Fruit fly (Drosophila melanogaster) whole organism, embryonic: Measurements from ENCODE around the gene HemK1.

ENCODE experiments used
- Aef1 ChIP-seq: fragments of 200-800 bp; sonication (Bioruptor generic); IDR thresholded peaks from 3 replicates; pipeline ENCODE4 v1.3.6; 2022; ENCODE audit warnings: missing biosample characterization, missing genetic modification characterization
- Bteb2 ChIP-seq: fragments of 200-800 bp; sonication (Bioruptor generic); optimal IDR thresholded peaks from 2 replicates; lab custom pipeline; 2016; ENCODE audit warnings: missing biosample characterization, missing genetic modification characterization
- CG10979 ChIP-seq: fragments of 200-800 bp; sonication (Bioruptor generic); optimal IDR thresholded peaks from 2 replicates; lab custom pipeline; 2018; ENCODE audit warnings: missing biosample characterization, mild to moderate bottlenecking, missing genetic modification characterization, moderate library complexity
- CG12659 ChIP-seq: fragments of 200-800 bp; sonication (Bioruptor generic); optimal IDR thresholded peaks from 3 replicates; lab custom pipeline; 2017; ENCODE audit warnings: mild to moderate bottlenecking, missing biosample characterization, missing genetic modification reagents, missing genetic modification characterization
- CG13624 ChIP-seq: fragments of 200-800 bp; sonication (Bioruptor generic); optimal IDR thresholded peaks from 2 replicates; lab custom pipeline; 2016; ENCODE audit warnings: missing biosample characterization, missing genetic modification characterization
- CG13775 ChIP-seq: fragments of 200-800 bp; sonication (Bioruptor generic); optimal IDR thresholded peaks from 3 replicates; lab custom pipeline; 2017; ENCODE audit warnings: missing biosample characterization, mild to moderate bottlenecking, missing genetic modification characterization
- CG15269 ChIP-seq: fragments of 200-800 bp; sonication (Bioruptor generic); optimal IDR thresholded peaks from 2 replicates; lab custom pipeline; 2018; ENCODE audit warnings: missing biosample characterization, mild to moderate bottlenecking, missing genetic modification characterization, moderate library complexity
- CG16813 ChIP-seq: fragments of 200-800 bp; sonication (Bioruptor generic); IDR thresholded peaks from 3 replicates; pipeline ENCODE4 v1.3.6; 2022; ENCODE audit warnings: missing biosample characterization, missing genetic modification characterization; ENCODE audit not compliant: partially characterized antibody
- CG17328 ChIP-seq: fragments of 200-800 bp; sonication (Bioruptor generic); IDR thresholded peaks from 2 replicates; pipeline ENCODE4 v1.3.6; 2022; ENCODE audit warnings: missing biosample characterization, missing genetic modification characterization
- CG2120 ChIP-seq: fragments of 200-800 bp; sonication (Bioruptor generic); optimal IDR thresholded peaks from 3 replicates; lab custom pipeline; 2016; ENCODE audit warnings: missing biosample characterization, missing genetic modification characterization
- CG30020 ChIP-seq: fragments of 200-800 bp; optimal IDR thresholded peaks from 2 replicates; lab custom pipeline; 2019; ENCODE audit warnings: missing biosample characterization, mild to moderate bottlenecking, missing genetic modification characterization, moderate library complexity
- CG31224 ChIP-seq: fragments of 200-800 bp; sonication (Bioruptor generic); IDR thresholded peaks from 2 replicates; pipeline ENCODE4 v1.3.6; 2022; ENCODE audit warnings: missing biosample characterization, missing genetic modification characterization
- CG32772 ChIP-seq: fragments of 200-800 bp; sonication (Bioruptor generic); IDR thresholded peaks from 2 replicates; pipeline ENCODE4 v1.3.6; 2022; ENCODE audit warnings: missing biosample characterization, missing genetic modification characterization
- CG3281 ChIP-seq: fragments of 200-800 bp; sonication (Bioruptor generic); optimal IDR thresholded peaks from 3 replicates; lab custom pipeline; 2017; ENCODE audit warnings: missing biosample characterization, mild to moderate bottlenecking, missing genetic modification characterization
- CG3847 ChIP-seq: fragments of 200-800 bp; sonication (Bioruptor generic); IDR thresholded peaks from 2 replicates; pipeline ENCODE4 v1.3.6; 2022; ENCODE audit warnings: missing biosample characterization, missing genetic modification characterization
- CG43689 ChIP-seq: fragments of 200-800 bp; sonication (Bioruptor generic); IDR thresholded peaks from 2 replicates; pipeline ENCODE4 v1.3.6; 2022; ENCODE audit warnings: missing biosample characterization, missing genetic modification characterization
- CG6254 ChIP-seq: fragments of 200-800 bp; sonication (Bioruptor generic); optimal IDR thresholded peaks from 3 replicates; lab custom pipeline; 2017; ENCODE audit warnings: mild to moderate bottlenecking, missing biosample characterization, missing genetic modification reagents, missing genetic modification characterization
- CG9797 ChIP-seq: fragments of 200-800 bp; sonication (Bioruptor generic); optimal IDR thresholded peaks from 3 replicates; lab custom pipeline; 2018; ENCODE audit warnings: missing biosample characterization, mild to moderate bottlenecking, missing genetic modification characterization
- CG9817 ChIP-seq: fragments of 200-800 bp; sonication (Bioruptor generic); optimal IDR thresholded peaks from 2 replicates; lab custom pipeline; 2018; ENCODE audit warnings: missing biosample characterization, mild to moderate bottlenecking, missing genetic modification characterization, moderate library complexity
- CHES-1-like ChIP-seq: fragments of 200-800 bp; sonication (Bioruptor generic); optimal IDR thresholded peaks from 2 replicates; lab custom pipeline; 2016; ENCODE audit warnings: missing biosample characterization, missing genetic modification characterization
- CoRest ChIP-seq: fragments of 200-800 bp; sonication (Bioruptor generic); optimal IDR thresholded peaks from 3 replicates; lab custom pipeline; 2018; ENCODE audit warnings: missing biosample characterization, mild to moderate bottlenecking, missing genetic modification characterization, moderate library complexity
- Dbx ChIP-seq: fragments of 200-800 bp; sonication (Bioruptor generic); IDR thresholded peaks from 3 replicates; pipeline ENCODE4 v1.3.6; 2022; ENCODE audit warnings: missing biosample characterization, missing genetic modification characterization
- Dp ChIP-seq: fragments of 200-800 bp; sonication (Bioruptor generic); optimal IDR thresholded peaks from 2 replicates; lab custom pipeline; 2018; ENCODE audit warnings: missing biosample characterization, mild to moderate bottlenecking, missing genetic modification characterization, moderate library complexity
- Eip74EF ChIP-seq, 2 experiments: fragments of 200-800 bp in 1 of 2; fragments of >200 bp in 1 of 2; sonication (Bioruptor generic) in 1 of 2; optimal IDR thresholded peaks; 2 replicates each; lab custom pipeline; 2017 to 2019; ENCODE audit warnings: missing biosample characterization in 2 of 2, missing genetic modification characterization in 2 of 2, mild to moderate bottlenecking in 1 of 2, moderate library complexity in 1 of 2
- HLH4C ChIP-seq: fragments of 200-800 bp; sonication (Bioruptor generic); IDR thresholded peaks from 3 replicates; pipeline ENCODE4 v1.3.6; 2022; ENCODE audit warnings: missing biosample characterization, missing genetic modification characterization; ENCODE audit not compliant: partially characterized antibody
- Hr78 ChIP-seq, 2 experiments: fragments of 200-800 bp in 1 of 2; fragments of >200 bp in 1 of 2; sonication (Bioruptor generic) in 1 of 2; optimal IDR thresholded peaks; 2 replicates each; lab custom pipeline; 2017 to 2019; ENCODE audit warnings: missing biosample characterization in 2 of 2, missing genetic modification characterization in 2 of 2, mild to moderate bottlenecking in 1 of 2, moderate library complexity in 1 of 2
- Kr ChIP-seq: fragments of 200-800 bp; sonication (Bioruptor generic); optimal IDR thresholded peaks from 2 replicates; lab custom pipeline; 2017; ENCODE audit warnings: missing biosample characterization, mild to moderate bottlenecking, missing genetic modification characterization
- MESR4 ChIP-seq: fragments of 200-800 bp; sonication (Bioruptor generic); optimal IDR thresholded peaks from 2 replicates; lab custom pipeline; 2018; ENCODE audit warnings: missing biosample characterization, mild to moderate bottlenecking, missing genetic modification characterization, moderate library complexity
- Mad ChIP-seq: fragments of 200-800 bp; sonication (Bioruptor generic); optimal IDR thresholded peaks from 2 replicates; lab custom pipeline; 2016; ENCODE audit warnings: missing biosample characterization, missing genetic modification characterization
- Myb ChIP-seq: fragments of 200-800 bp; sonication (Bioruptor generic); optimal IDR thresholded peaks from 2 replicates; lab custom pipeline; 2016; ENCODE audit warnings: missing biosample characterization, missing genetic modification characterization
- NC2α ChIP-seq: fragments of 200-800 bp; sonication (Bioruptor generic); optimal IDR thresholded peaks from 2 replicates; lab custom pipeline; 2016; ENCODE audit warnings: missing biosample characterization, missing genetic modification characterization
- Nf-YC ChIP-seq: fragments of 200-800 bp; optimal IDR thresholded peaks from 3 replicates; lab custom pipeline; 2019; ENCODE audit warnings: missing biosample characterization, mild to moderate bottlenecking, missing genetic modification characterization, moderate library complexity
- Pdp1 ChIP-seq, 2 experiments: fragments of 200-800 bp; sonication (Bioruptor generic); optimal IDR thresholded peaks; 3 replicates each; lab custom pipeline; 2016; ENCODE audit warnings: missing biosample characterization in 2 of 2, missing genetic modification characterization in 2 of 2, mild to moderate bottlenecking in 1 of 2, moderate library complexity in 1 of 2
- Ravus ChIP-seq: fragments of 200-800 bp; sonication (Bioruptor generic); IDR thresholded peaks from 2 replicates; pipeline ENCODE4 v1.3.6; 2022; ENCODE audit warnings: missing biosample characterization, missing genetic modification characterization
- Sox102F ChIP-seq: fragments of 200-800 bp; sonication (Bioruptor generic); optimal IDR thresholded peaks from 2 replicates; lab custom pipeline; 2018; ENCODE audit warnings: missing biosample characterization, mild to moderate bottlenecking, missing genetic modification characterization, moderate library complexity
- amos ChIP-seq: fragments of 200-800 bp; sonication (Bioruptor generic); IDR thresholded peaks from 2 replicates; pipeline ENCODE4 v1.3.6; 2022; ENCODE audit warnings: missing biosample characterization, missing genetic modification characterization; ENCODE audit not compliant: partially characterized antibody
- chinmo ChIP-seq: fragments of 200-800 bp; sonication (Bioruptor generic); IDR thresholded peaks from 4 replicates; pipeline ENCODE4 v1.3.6; 2022; ENCODE audit warnings: missing biosample characterization, missing genetic modification characterization; ENCODE audit not compliant: partially characterized antibody
- ewg ChIP-seq: fragments of 200-800 bp; sonication (Bioruptor generic); optimal IDR thresholded peaks from 3 replicates; lab custom pipeline; 2017; ENCODE audit warnings: mild to moderate bottlenecking, missing biosample characterization, missing genetic modification reagents, missing genetic modification characterization
- exex ChIP-seq: fragments of 200-800 bp; sonication (Bioruptor generic); optimal IDR thresholded peaks from 4 replicates; lab custom pipeline; 2018; ENCODE audit warnings: missing biosample characterization, mild to moderate bottlenecking, missing genetic modification characterization, moderate library complexity
- eyg ChIP-seq: fragments of 200-800 bp; sonication (Bioruptor generic); optimal IDR thresholded peaks from 3 replicates; lab custom pipeline; 2016; ENCODE audit warnings: missing biosample characterization, missing genetic modification characterization
- gsb ChIP-seq: fragments of 200-800 bp; sonication (Bioruptor generic); IDR thresholded peaks from 2 replicates; pipeline ENCODE4 v1.3.6; 2022; ENCODE audit warnings: missing biosample characterization, missing genetic modification characterization
- jigr1 ChIP-seq: fragments of 200-800 bp; sonication (Bioruptor generic); IDR thresholded peaks from 3 replicates; pipeline ENCODE4 v1.3.6; 2022; ENCODE audit warnings: missing biosample characterization, missing genetic modification characterization
- jumu ChIP-seq: fragments of 200-800 bp; sonication (Bioruptor generic); optimal IDR thresholded peaks from 3 replicates; lab custom pipeline; 2016; ENCODE audit warnings: missing biosample characterization, missing genetic modification characterization
- lab ChIP-seq: fragments of 200-800 bp; sonication (Bioruptor generic); optimal IDR thresholded peaks from 3 replicates; lab custom pipeline; 2017; ENCODE audit warnings: missing biosample characterization, missing genetic modification characterization, mild to moderate bottlenecking, moderate library complexity, missing genetic modification reagents
- mld ChIP-seq: fragments of 200-800 bp; sonication (Bioruptor generic); IDR thresholded peaks from 3 replicates; pipeline ENCODE4 v1.3.6; 2022; ENCODE audit warnings: missing biosample characterization, missing genetic modification characterization; ENCODE audit not compliant: partially characterized antibody
- nerfin-2 ChIP-seq: fragments of 200-800 bp; sonication (Bioruptor generic); IDR thresholded peaks from 2 replicates; pipeline ENCODE4 v1.3.6; 2022; ENCODE audit warnings: missing biosample characterization, missing genetic modification characterization; ENCODE audit not compliant: partially characterized antibody
- salm ChIP-seq: fragments of 200-800 bp; sonication (Bioruptor generic); optimal IDR thresholded peaks from 2 replicates; lab custom pipeline; 2018; ENCODE audit warnings: missing biosample characterization, mild to moderate bottlenecking, missing genetic modification characterization
- sob ChIP-seq: fragments of 200-800 bp; sonication (Bioruptor generic); IDR thresholded peaks from 2 replicates; pipeline ENCODE4 v1.3.6; 2022; ENCODE audit warnings: missing biosample characterization, missing genetic modification characterization
- stwl ChIP-seq: fragments of 200-800 bp; sonication (Bioruptor generic); optimal IDR thresholded peaks from 3 replicates; lab custom pipeline; 2018; ENCODE audit warnings: missing biosample characterization, mild to moderate bottlenecking, missing genetic modification characterization, moderate library complexity

Gene HemK1

dm6 chr2L:6467509-6467908, at the start of gene HemK1 (continued):
- TF ChIP-seq Aef1 (no peak), CG9817 (tag; lab: Kevin White, UChicago) (no peak), Sox102F (no peak), exex (tag; lab: Kevin White, UChicago) (peak; percentile 17), Myb (GFP tag; lab: Kevin White, UChicago) (peak; percentile 88), CoRest (tag; lab: Kevin White, UChicago) (peak; percentile 54), CG30020 (tag; lab: Kevin White, UChicago) (no peak), Hr78 (GFP tag; optimal IDR thresholded peaks at IDR 0.05; lab: Kevin White, UChicago) (no peak), Ravus (no peak), ewg (GFP tag; lab: Kevin White, UChicago) (no peak), Kr (no peak), nerfin-2 (peak; percentile 47; the same call in 1 of the 2 replicates), Bteb2 (GFP tag; lab: Kevin White, UChicago) (no peak), CG6254 (GFP tag; lab: Kevin White, UChicago) (no peak), eyg (GFP tag; lab: Kevin White, UChicago) (no peak), CG10979 (tag; lab: Kevin White, UChicago) (peak; percentile 16), amos (GFP tag; lab: Robert Waterston, UW) (peak; percentile 58; the same call in 1 of the 2 replicates), gsb (GFP tag; lab: Robert Waterston, UW) (no peak), CG3847 (GFP tag; lab: Robert Waterston, UW) (peak; percentile 57), CG3281 (GFP tag; lab: Kevin White, UChicago) (no peak), Nf-YC (tag; lab: Kevin White, UChicago) (peak; percentile 17), CG17328 (GFP tag; lab: Robert Waterston, UW) (no peak), mld (GFP tag; lab: Robert Waterston, UW) (no peak), jigr1 (GFP tag; lab: Robert Waterston, UW) (no peak), CG12659 (GFP tag; lab: Kevin White, UChicago) (peak; percentile 72), Mad (GFP tag; lab: Kevin White, UChicago) (no peak), CG13624 (GFP tag; lab: Kevin White, UChicago) (peak; percentile 9), CG15269 (no peak), CG43689 (GFP tag; lab: Robert Waterston, UW) (no peak), CG31224 (no peak), CG9797 (GFP tag; lab: Kevin White, UChicago) (peak; percentile 99), jumu (GFP tag; lab: Kevin White, UChicago) (no peak), chinmo (GFP tag; lab: Robert Waterston, UW) (peak; percentile 56; the same call in 1 of the 4 replicates), MESR4 (GFP tag; lab: Kevin White, UChicago) (peak; percentile 75), Dbx (GFP tag; lab: Robert Waterston, UW) (peak; percentile 36; the same call in 1 of the 3 replicates), salm (tag; lab: Kevin White, UChicago) (no peak), HLH4C (no peak), CG32772 (GFP tag; lab: Robert Waterston, UW) (no peak), Eip74EF (GFP tag; optimal IDR thresholded peaks at IDR 0.05; lab: Kevin White, UChicago) (peak in 1 of 2 experiments; percentile 16), NC2α (no peak), sob (GFP tag; lab: Robert Waterston, UW) (0 out of 2 replicates have a peak, but pooled peaks have one; percentile 23), CG16813 (GFP tag; lab: Robert Waterston, UW) (0 out of 3 replicates have a peak, but pooled peaks have one; percentile 42), Dp (peak; percentile 98), stwl (tag; lab: Kevin White, UChicago) (peak; percentile 66), CG13775 (GFP tag; lab: Kevin White, UChicago) (no peak), lab (GFP tag; lab: Kevin White, UChicago) (no peak), Pdp1 (GFP tag; optimal IDR thresholded peaks at IDR 0.05; lab: Kevin White, UChicago) (peak in 1 of 2 experiments; percentile 84), CHES-1-like (GFP tag; lab: Kevin White, UChicago) (peak; percentile 2), CG2120 (GFP tag; lab: Kevin White, UChicago) (no peak)
